Worm (Caenorhabditis elegans) whole organism, L4 larva: ENCODE measurements around the gene F33G12.7.
A peak's percentile ranks its signal among the peaks of the same experiment; 100 is the strongest.

Experiments used
- R02D3.7 ChIP-seq: fragments of 150-350 bp; sonication (generic microtip); optimal IDR thresholded peaks from 3 replicates; lab custom pipeline; 2014; ENCODE audit warnings: missing biosample characterization, missing genetic modification characterization
- T26A8.4 ChIP-seq: fragments of 200-800 bp; sonication (Bioruptor generic); IDR thresholded peaks from 2 replicates; pipeline ENCODE4 v1.3.6; 2022; ENCODE audit warnings: missing genetic modification characterization, missing compliant biosample characterization
- Y48G9A.11 ChIP-seq: fragments of 200-800 bp; sonication (Bioruptor generic); IDR thresholded peaks from 2 replicates; pipeline ENCODE4 v1.3.6; 2022; ENCODE audit warnings: missing genetic modification reagents, missing genetic modification characterization, missing compliant biosample characterization
- Y75B8A.6 ChIP-seq: fragments of 200-800 bp; sonication (Bioruptor generic); IDR thresholded peaks from 2 replicates; pipeline ENCODE4 v1.3.6; 2022; ENCODE audit warnings: missing genetic modification reagents, missing genetic modification characterization, missing compliant biosample characterization
- ZK546.5 ChIP-seq, 2 experiments: sonication (generic microtip); optimal IDR thresholded peaks; 2 replicates each; lab custom pipeline; 2017; ENCODE audit warnings: missing biosample characterization in 2 of 2, missing genetic modification characterization in 2 of 2
- aha-1 ChIP-seq: fragments of 150-350 bp; peaks from one replicate; lab custom pipeline; 2014; ENCODE audit warnings: missing biosample characterization, missing genetic modification characterization
- ama-1 ChIP-seq: fragments of 150-350 bp; optimal IDR thresholded peaks from 2 replicates; lab custom pipeline; 2014; ENCODE audit warnings: inconsistent platforms, mixed read lengths
- arid-1 ChIP-seq: fragments of 200-800 bp; sonication (Bioruptor generic); conservative IDR thresholded peaks from 2 replicates; pipeline ENCODE4 v1.3.6; 2022; ENCODE audit warnings: missing genetic modification reagents, missing genetic modification characterization, missing compliant biosample characterization
- attf-4 ChIP-seq: sonication (generic microtip); optimal IDR thresholded peaks from 3 replicates; lab custom pipeline; 2017; ENCODE audit warnings: missing biosample characterization, missing genetic modification characterization
- ceh-28 ChIP-seq: fragments of 150-350 bp; optimal IDR thresholded peaks from 2 replicates; lab custom pipeline; 2014; ENCODE audit warnings: missing biosample characterization, missing genetic modification reagents, missing genetic modification characterization
- ceh-44 ChIP-seq: fragments of 200-800 bp; sonication (Bioruptor generic); IDR thresholded peaks from 2 replicates; pipeline ENCODE4 v1.3.6; 2022; ENCODE audit warnings: missing genetic modification reagents, missing genetic modification characterization, missing compliant biosample characterization
- daf-8 ChIP-seq: fragments of 200-800 bp; sonication (Bioruptor generic); IDR thresholded peaks from 2 replicates; pipeline ENCODE4 v1.3.6; 2022; ENCODE audit warnings: missing genetic modification characterization, missing compliant biosample characterization
- duxl-1 ChIP-seq: sonication (generic microtip); optimal IDR thresholded peaks from 2 replicates; lab custom pipeline; 2016; ENCODE audit warnings: mild to moderate bottlenecking, missing genetic modification characterization, moderate library complexity, missing compliant biosample characterization; ENCODE audit not compliant: poor library complexity
- dve-1 ChIP-seq: sonication (generic microtip); optimal IDR thresholded peaks from 2 replicates; lab custom pipeline; 2017; ENCODE audit warnings: antibody characterized with exemption, mild to moderate bottlenecking, missing genetic modification characterization, missing compliant biosample characterization; ENCODE audit not compliant: insufficient read depth
- egl-43 ChIP-seq: fragments of 200-800 bp; sonication (Bioruptor generic); IDR thresholded peaks from 2 replicates; pipeline ENCODE4 v1.3.6; 2022; ENCODE audit warnings: missing genetic modification reagents, missing genetic modification characterization, missing compliant biosample characterization
- fkh-10 ChIP-seq: fragments of 150-350 bp; optimal IDR thresholded peaks from 2 replicates; lab custom pipeline; 2014; ENCODE audit warnings: missing biosample characterization, missing genetic modification reagents, missing genetic modification characterization
- fos-1 ChIP-seq: fragments of 150-350 bp; optimal IDR thresholded peaks from 2 replicates; lab custom pipeline; 2014; ENCODE audit warnings: missing biosample characterization, missing genetic modification characterization
- hlh-11 ChIP-seq: fragments of 200-800 bp; sonication (Bioruptor generic); optimal IDR thresholded peaks from 2 replicates; lab custom pipeline; 2018; ENCODE audit warnings: mild to moderate bottlenecking, missing genetic modification characterization, missing compliant biosample characterization
- hmg-1.1 ChIP-seq: fragments of 200-800 bp; sonication (Bioruptor generic); IDR thresholded peaks from 2 replicates; pipeline ENCODE4 v1.3.6; 2022; ENCODE audit warnings: missing genetic modification reagents, missing genetic modification characterization, missing compliant biosample characterization
- lim-7 ChIP-seq: fragments of 200-800 bp; sonication (Bioruptor generic); IDR thresholded peaks from 2 replicates; pipeline ENCODE4 v1.3.6; 2022; ENCODE audit warnings: missing genetic modification characterization, missing compliant biosample characterization
- lin-1 ChIP-seq: fragments of 200-800 bp; sonication (Bioruptor generic); IDR thresholded peaks from 2 replicates; pipeline ENCODE4 v1.3.6; 2022; ENCODE audit warnings: missing genetic modification reagents, missing genetic modification characterization, missing compliant biosample characterization
- lin-15B ChIP-seq: fragments of 150-350 bp; sonication (generic microtip); optimal IDR thresholded peaks from 3 replicates; lab custom pipeline; 2014; ENCODE audit warnings: missing biosample characterization, missing genetic modification characterization
- lir-3 ChIP-seq: sonication (generic microtip); optimal IDR thresholded peaks from 2 replicates; lab custom pipeline; 2016; ENCODE audit warnings: mild to moderate bottlenecking, missing genetic modification characterization, missing compliant biosample characterization
- lsy-2 ChIP-seq, 2 experiments: fragments of 150-350 bp in 1 of 2; sonication (generic microtip) in 1 of 2; optimal IDR thresholded peaks; 2 replicates each; lab custom pipeline; 2014 to 2017; ENCODE audit warnings: missing biosample characterization in 2 of 2, missing genetic modification characterization in 2 of 2
- madf-9 ChIP-seq: fragments of 200-800 bp; sonication (Bioruptor generic); conservative IDR thresholded peaks from 2 replicates; pipeline ENCODE4 v1.3.6; 2022; ENCODE audit warnings: missing genetic modification reagents, missing genetic modification characterization, missing compliant biosample characterization
- mdl-1 ChIP-seq, 2 experiments: fragments of 150-350 bp in 1 of 2; sonication (generic microtip) in 1 of 2; optimal IDR thresholded peaks; 2 replicates each; lab custom pipeline; 2014 to 2017; ENCODE audit warnings: missing biosample characterization in 2 of 2, missing genetic modification characterization in 2 of 2
- mep-1 ChIP-seq: fragments of 150-350 bp; sonication (generic microtip); optimal IDR thresholded peaks from 3 replicates; lab custom pipeline; 2014; ENCODE audit warnings: missing biosample characterization, missing genetic modification characterization
- mes-2 ChIP-seq: sonication (generic microtip); optimal IDR thresholded peaks from 2 replicates; lab custom pipeline; 2016; ENCODE audit warnings: missing genotype, mild to moderate bottlenecking, missing genetic modification characterization, missing compliant biosample characterization; ENCODE audit not compliant: poor library complexity, severe bottlenecking
- mxl-2 ChIP-seq: fragments of 200-800 bp; sonication (Bioruptor generic); conservative IDR thresholded peaks from 2 replicates; pipeline ENCODE4 v1.3.6; 2022; ENCODE audit warnings: missing genetic modification reagents, missing genetic modification characterization, missing compliant biosample characterization
- nhr-102 ChIP-seq: sonication (generic microtip); optimal IDR thresholded peaks from 2 replicates; lab custom pipeline; 2016; ENCODE audit warnings: mild to moderate bottlenecking, missing genetic modification characterization, moderate library complexity, missing compliant biosample characterization
- nhr-11 ChIP-seq: fragments of 150-350 bp; optimal IDR thresholded peaks from 2 replicates; lab custom pipeline; 2014; ENCODE audit warnings: missing biosample characterization, missing genetic modification characterization
- nhr-25 ChIP-seq: sonication (generic microtip); optimal IDR thresholded peaks from 2 replicates; lab custom pipeline; 2017; ENCODE audit warnings: missing genetic modification characterization, mild to moderate bottlenecking, missing compliant biosample characterization, antibody characterized with exemption, moderate library complexity, borderline replicate concordance; ENCODE audit not compliant: insufficient read depth
- nhr-76 ChIP-seq: fragments of 150-350 bp; optimal IDR thresholded peaks from 2 replicates; lab custom pipeline; 2014; ENCODE audit warnings: missing biosample characterization, missing genetic modification characterization
- pha-4 ChIP-seq, 2 experiments: fragments of 150-350 bp in 1 of 2; fragments of 200-800 bp in 1 of 2; sonication (Bioruptor generic) in 1 of 2; IDR thresholded peaks in 1 of 2; optimal IDR thresholded peaks in 1 of 2; 2 replicates each; pipeline versions ENCODE4 v1.3.6 to Lab custom; 2014 to 2022; ENCODE audit warnings: missing genetic modification characterization in 2 of 2, missing genetic modification reagents in 2 of 2, missing biosample characterization in 1 of 2, missing compliant biosample characterization in 1 of 2
- php-3 ChIP-seq: fragments of 200-800 bp; sonication (Bioruptor generic); IDR thresholded peaks from 2 replicates; pipeline ENCODE4 v1.3.6; 2022; ENCODE audit warnings: missing genetic modification reagents, missing genetic modification characterization, missing compliant biosample characterization
- saeg-2 ChIP-seq: fragments of 200-800 bp; sonication (Bioruptor generic); IDR thresholded peaks from 2 replicates; pipeline ENCODE4 v1.3.6; 2022; ENCODE audit warnings: missing genetic modification reagents, missing genetic modification characterization, missing compliant biosample characterization
- sdz-12 ChIP-seq: fragments of 200-800 bp; sonication (Bioruptor generic); optimal IDR thresholded peaks from 2 replicates; lab custom pipeline; 2018; ENCODE audit warnings: mild to moderate bottlenecking, missing genetic modification characterization, missing compliant biosample characterization
- set-16 ChIP-seq: fragments of 200-800 bp; sonication (Bioruptor generic); IDR thresholded peaks from 2 replicates; pipeline ENCODE4 v1.3.6; 2022; ENCODE audit warnings: missing genetic modification reagents, missing genetic modification characterization, missing compliant biosample characterization
- snpc-4 ChIP-seq: fragments of 150-350 bp; optimal IDR thresholded peaks from 2 replicates; lab custom pipeline; 2014; ENCODE audit warnings: missing biosample characterization, missing genetic modification characterization
- spr-1 ChIP-seq: sonication (generic microtip); optimal IDR thresholded peaks from 2 replicates; lab custom pipeline; 2016; ENCODE audit warnings: mild to moderate bottlenecking, missing genetic modification characterization, missing compliant biosample characterization
- tag-97 ChIP-seq: fragments of 200-800 bp; sonication (Bioruptor generic); IDR thresholded peaks from 2 replicates; pipeline ENCODE4 v1.3.6; 2022; ENCODE audit warnings: missing genetic modification characterization, missing compliant biosample characterization
- zfp-3 ChIP-seq: fragments of 200-800 bp; sonication (Bioruptor generic); conservative IDR thresholded peaks from 2 replicates; pipeline ENCODE4 v1.3.6; 2022; ENCODE audit warnings: missing genetic modification reagents, missing genetic modification characterization, missing compliant biosample characterization
- zip-11 ChIP-seq: fragments of 200-800 bp; sonication (Bioruptor generic); IDR thresholded peaks from 2 replicates; pipeline ENCODE4 v1.3.6; 2022; ENCODE audit warnings: missing genetic modification characterization, missing compliant biosample characterization
- zip-2 ChIP-seq: fragments of 150-350 bp; optimal IDR thresholded peaks from 2 replicates; lab custom pipeline; 2014; ENCODE audit warnings: missing biosample characterization, missing genetic modification characterization

Gene F33G12.7

DNA sequence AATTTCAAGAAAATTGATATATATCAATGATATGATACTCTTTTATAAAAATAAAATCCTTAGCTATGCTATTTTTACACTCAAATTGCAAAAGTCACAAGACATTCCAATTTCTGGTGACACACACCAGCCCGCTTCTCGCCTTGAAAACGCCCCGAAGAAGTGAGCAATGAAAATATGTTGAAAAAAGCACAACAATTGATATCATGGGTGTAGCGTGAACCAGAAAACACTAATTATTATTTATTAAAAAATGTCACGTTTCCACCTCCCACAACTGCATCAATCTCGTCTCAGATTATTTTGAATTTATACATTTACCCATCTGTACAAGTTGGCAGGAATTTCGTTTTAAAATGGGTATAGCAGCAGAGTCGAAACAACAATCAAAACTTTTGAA lies 35.7 kb downstream of the F33G12.7 start, which contains the start of gene F59A6.4:
Gene F59A6.4, plus strand, starts transcription at position 301 of the 400 bp plus-strand sequence.
- TF ChIP-seq sdz-12 (no peak), lir-3 (tag; lab: Kevin White, UChicago) (no peak), ceh-28 (tag; lab: Kevin White, UChicago) (no peak), arid-1 (GFP tag; lab: Robert Waterston, UW) (no peak), Y75B8A.6 (GFP tag; lab: Robert Waterston, UW) (no peak), fkh-10 (GFP tag; lab: Kevin White, UChicago) (no peak), nhr-102 (tag; lab: Kevin White, UChicago) (no peak), lin-15B (tag; lab: Kevin White, UChicago) (no peak), saeg-2 (GFP tag; lab: Robert Waterston, UW) (no peak), ama-1 (lab: Kevin White, UChicago) (no peak), snpc-4 (no peak), php-3 (GFP tag; lab: Robert Waterston, UW) (no peak), ceh-44 (GFP tag; lab: Robert Waterston, UW) (no peak), fos-1 (tag; lab: Kevin White, UChicago) (no peak), duxl-1 (tag; lab: Kevin White, UChicago) (no peak), mxl-2 (no peak)

ce11 chrII:5003660-5004059 lies 36.8 kb downstream of the F33G12.7 start, which contains the start of gene F59A6.10:
F59A6.10 (plus strand) TSS chrII:5003960.
- TF ChIP-seq nhr-11 (tag; lab: Kevin White, UChicago) (no peak), php-3 (GFP tag; lab: Robert Waterston, UW) (no peak), zfp-3 (GFP tag; lab: Robert Waterston, UW) (no peak), set-16 (GFP tag; lab: Robert Waterston, UW) (no peak), lin-15B (tag; lab: Kevin White, UChicago) (no peak), madf-9 (GFP tag; lab: Robert Waterston, UW) (no peak), lin-1 (GFP tag; lab: Robert Waterston, UW) (no peak), mes-2 (tag; lab: Kevin White, UChicago) (no peak), hlh-11 (no peak), attf-4 (tag; lab: Kevin White, UChicago) (no peak), hmg-1.1 (no peak), Y48G9A.11 (GFP tag; lab: Robert Waterston, UW) (no peak), mep-1 (no peak), aha-1 (tag; lab: Kevin White, UChicago) (no peak)

DNA sequence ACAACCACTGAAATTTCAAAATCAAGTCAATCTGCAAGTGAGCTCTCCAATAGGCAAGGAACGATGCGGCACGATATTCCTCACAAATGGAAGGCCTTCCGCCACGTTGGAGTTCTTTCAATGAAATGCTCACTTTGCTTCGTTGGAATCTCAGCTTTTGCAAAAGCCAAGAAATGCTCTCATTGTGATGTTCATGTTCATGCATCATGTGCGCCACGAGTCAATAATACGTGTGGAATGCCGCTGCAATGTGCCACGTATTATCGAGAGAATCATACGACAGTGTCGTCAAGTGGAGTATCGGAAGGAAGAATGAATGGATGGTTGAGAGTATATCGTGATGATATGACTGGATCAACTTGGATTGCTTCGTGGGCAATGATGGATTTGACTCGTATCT lies 38.6 kb downstream of the F33G12.7 start:
- TF ChIP-seq pha-4 (GFP tag; IDR thresholded peaks at IDR 0.05; lab: Robert Waterston, UW) (no peak), pha-4 (tag; optimal IDR thresholded peaks at IDR 0.05; lab: Kevin White, UChicago) (no peak), spr-1 (no peak), Y75B8A.6 (GFP tag; lab: Robert Waterston, UW) (no peak), hmg-1.1 (no peak), fkh-10 (GFP tag; lab: Kevin White, UChicago) (no peak), aha-1 (tag; lab: Kevin White, UChicago) (no peak)

DNA sequence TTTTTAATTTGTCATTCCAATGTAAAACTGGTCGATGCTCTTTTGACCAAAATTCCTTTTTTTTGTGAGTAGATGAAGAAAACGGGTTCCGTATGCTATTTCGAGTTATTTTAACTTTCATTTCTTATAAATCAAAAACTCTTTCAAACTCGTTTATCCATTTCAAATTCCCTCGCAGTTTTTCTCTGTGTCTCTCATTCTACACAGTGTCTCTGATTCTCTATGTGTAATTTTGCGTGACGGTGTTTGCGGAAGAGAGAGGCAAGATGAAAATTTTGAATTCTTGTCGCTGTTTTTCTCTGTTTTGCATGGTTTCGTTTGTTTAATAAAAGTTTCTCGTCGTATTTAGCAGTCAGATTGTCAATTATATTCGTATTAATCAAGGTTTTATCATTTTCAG lies 41.4 kb downstream of the F33G12.7 start, which contains the start of gene citk-2:
Gene citk-2, plus strand, starts transcription at position 399 of the 400 bp plus-strand sequence.
- no peak for TF ChIP-seq fos-1 (tag; lab: Kevin White, UChicago)
- TF ChIP-seq nhr-76, result no peak
- no peak for TF ChIP-seq lir-3 (tag; lab: Kevin White, UChicago)
- no peak for TF ChIP-seq egl-43
- no peak for TF ChIP-seq ZK546.5 (tag; optimal IDR thresholded peaks at IDR 0.05; lab: Kevin White, UChicago)
- TF ChIP-seq duxl-1 (tag; lab: Kevin White, UChicago), result peak; percentile 74
- TF ChIP-seq dve-1 (tag; lab: Kevin White, UChicago), result no peak
- TF ChIP-seq tag-97 (GFP tag; lab: Robert Waterston, UW), result no peak
- peak; percentile 93 for TF ChIP-seq mes-2 (tag; lab: Kevin White, UChicago)
- no peak for TF ChIP-seq R02D3.7
- no peak for TF ChIP-seq zip-11 (GFP tag; lab: Robert Waterston, UW)
- peak; percentile 42 for TF ChIP-seq zip-2 (tag; lab: Kevin White, UChicago)
- peak; percentile 26 for TF ChIP-seq nhr-25 (tag; lab: Kevin White, UChicago)
- no peak for TF ChIP-seq lin-15B (tag; lab: Kevin White, UChicago)
- TF ChIP-seq pha-4 (GFP tag; IDR thresholded peaks at IDR 0.05; lab: Robert Waterston, UW), result no peak
- TF ChIP-seq pha-4 (tag; optimal IDR thresholded peaks at IDR 0.05; lab: Kevin White, UChicago), result peak; percentile 79
- TF ChIP-seq madf-9 (GFP tag; lab: Robert Waterston, UW), result peak; percentile 68
- TF ChIP-seq daf-8 (GFP tag; lab: Robert Waterston, UW), result no peak
- peak; percentile 30 for TF ChIP-seq fkh-10 (GFP tag; lab: Kevin White, UChicago)
- no peak for TF ChIP-seq mdl-1 (tag; optimal IDR thresholded peaks at IDR 0.05; lab: Kevin White, UChicago)
- TF ChIP-seq lim-7 (GFP tag; lab: Robert Waterston, UW), result no peak
- no peak for TF ChIP-seq lsy-2 (tag; optimal IDR thresholded peaks at IDR 0.05; lab: Kevin White, UChicago)
- TF ChIP-seq T26A8.4, result peak; percentile 79
